Fruit fly (Drosophila melanogaster): ENCODE data around the gene CG31286.

CG31286 gene

dm6 chr3R:6640932-6641331 lies at the start of gene CG31286:
TSS of gene CG31286 (plus strand) at chr3R:6641232.
- TF ChIP-seq Hr78 (GFP tag; optimal IDR thresholded peaks at IDR 0.05) (no peak), Rel (GFP tag; optimal IDR thresholded peaks at IDR 0.05) (no peak), Rel (tag; optimal IDR thresholded peaks at IDR 0.05) (no peak), ey (GFP tag; optimal IDR thresholded peaks at IDR 0.05) (no peak), h (GFP tag; optimal IDR thresholded peaks at IDR 0.05) (no peak), CG9705 (GFP tag; optimal IDR thresholded peaks at IDR 0.05) (no peak), Myc (optimal IDR thresholded peaks at IDR 0.05) (no peak), Dfd (GFP tag; optimal IDR thresholded peaks at IDR 0.05) (no peak), Hnf4 (GFP tag; optimal IDR thresholded peaks at IDR 0.05) (no peak)

dm6 chr3R:6593068-6593567 lies 47.9 kb upstream of the CG31286 start, which contains the start of gene dpr11:
TSS of gene dpr11 (minus strand) at chr3R:6593330.
- TF ChIP-seq rgr (GFP tag; optimal IDR thresholded peaks at IDR 0.05) (no peak), lola (GFP tag; optimal IDR thresholded peaks at IDR 0.05) (no peak), CG32264 (GFP tag; optimal IDR thresholded peaks at IDR 0.05) (no peak), tai (GFP tag; optimal IDR thresholded peaks at IDR 0.05) (no peak), jim (GFP tag; optimal IDR thresholded peaks at IDR 0.05) (no peak), N (GFP tag; optimal IDR thresholded peaks at IDR 0.05) (no peak), CG9705 (GFP tag; optimal IDR thresholded peaks at IDR 0.05) (no peak), HLH106 (tag; optimal IDR thresholded peaks at IDR 0.05) (no peak), Abd-B (GFP tag; optimal IDR thresholded peaks at IDR 0.05) (no peak), Dfd (GFP tag; optimal IDR thresholded peaks at IDR 0.05) (no peak), OdsH (GFP tag; optimal IDR thresholded peaks at IDR 0.05) (no peak), h (GFP tag; optimal IDR thresholded peaks at IDR 0.05) (no peak), Myc (optimal IDR thresholded peaks at IDR 0.05) (no peak), Vsx2 (GFP tag; optimal IDR thresholded peaks at IDR 0.05; ENCODE audit: partially characterized antibody) (no peak), GATAd (GFP tag; optimal IDR thresholded peaks at IDR 0.05) (no peak), brk (GFP tag; optimal IDR thresholded peaks at IDR 0.05) (no peak), Hnf4 (GFP tag; optimal IDR thresholded peaks at IDR 0.05) (no peak), Rel (GFP tag; optimal IDR thresholded peaks at IDR 0.05) (no peak), Rel (tag; optimal IDR thresholded peaks at IDR 0.05) (no peak), foxo (GFP tag; optimal IDR thresholded peaks at IDR 0.05) (no peak), sage (GFP tag; optimal IDR thresholded peaks at IDR 0.05) (no peak)

dm6 chr3R:6597922-6598321 lies 43.1 kb upstream of the CG31286 start, which contains the start of gene CG1138:
TSS of gene CG1138 (minus strand) at chr3R:6598022.
- no peak for TF ChIP-seq foxo (GFP tag; optimal IDR thresholded peaks at IDR 0.05)
- no peak for TF ChIP-seq jim (GFP tag; optimal IDR thresholded peaks at IDR 0.05)
- TF ChIP-seq h (GFP tag; optimal IDR thresholded peaks at IDR 0.05), result no peak

- TF ChIP-seq foxo (GFP tag; optimal IDR thresholded peaks at IDR 0.05) (no peak), sv (GFP tag; optimal IDR thresholded peaks at IDR 0.05) (no peak), HLH106 (tag; optimal IDR thresholded peaks at IDR 0.05) (no peak), fru (GFP tag; optimal IDR thresholded peaks at IDR 0.05) (no peak), Hr83 (GFP tag; optimal IDR thresholded peaks at IDR 0.05; ENCODE audit: poor library complexity, severe bottlenecking) (no peak), ey (GFP tag; optimal IDR thresholded peaks at IDR 0.05) (no peak), dmrt93B (GFP tag; optimal IDR thresholded peaks at IDR 0.05) (no peak), usp (GFP tag; optimal IDR thresholded peaks at IDR 0.05) (no peak), dl (GFP tag; optimal IDR thresholded peaks at IDR 0.05; ENCODE audit: insufficient read depth in 1 of 2, partially characterized antibody in 2 of 2) (no peak), Hnf4 (GFP tag; optimal IDR thresholded peaks at IDR 0.05) (no peak), woc (GFP tag; optimal IDR thresholded peaks at IDR 0.05) (no peak), Myc (optimal IDR thresholded peaks at IDR 0.05) (no peak), CG9705 (GFP tag; optimal IDR thresholded peaks at IDR 0.05) (no peak), h (GFP tag; optimal IDR thresholded peaks at IDR 0.05) (no peak), Abd-B (GFP tag; optimal IDR thresholded peaks at IDR 0.05) (no peak), OdsH (GFP tag; optimal IDR thresholded peaks at IDR 0.05) (no peak)
Measured at dm6 chr3R:6600942-6601341, 40.1 kb upstream of the CG31286 start, which contains the start of gene CG31482. TSS of gene CG31482 (plus strand) at chr3R:6601242.

- no peak for TF ChIP-seq Hr78 (GFP tag; optimal IDR thresholded peaks at IDR 0.05)
Measured at dm6 chr3R:6605142-6605541, 35.9 kb upstream of the CG31286 start.

dm6 chr3R:6608814-6609213 lies 32.2 kb upstream of the CG31286 start, which contains the start of gene glob2:
TSS of gene glob2 (minus strand) at chr3R:6608914.
- TF ChIP-seq OdsH (GFP tag; optimal IDR thresholded peaks at IDR 0.05) (no peak), Hnf4 (GFP tag; optimal IDR thresholded peaks at IDR 0.05) (no peak), dsf (GFP tag; optimal IDR thresholded peaks at IDR 0.05; ENCODE audit: borderline replicate concordance) (no peak), usp (GFP tag; optimal IDR thresholded peaks at IDR 0.05) (no peak), fru (GFP tag; optimal IDR thresholded peaks at IDR 0.05) (no peak), Jra (GFP tag; optimal IDR thresholded peaks at IDR 0.05) (no peak), dl (GFP tag; optimal IDR thresholded peaks at IDR 0.05; ENCODE audit: insufficient read depth in 1 of 2, partially characterized antibody in 2 of 2) (no peak), br (GFP tag; optimal IDR thresholded peaks at IDR 0.05) (no peak), woc (GFP tag; optimal IDR thresholded peaks at IDR 0.05) (no peak), rgr (GFP tag; optimal IDR thresholded peaks at IDR 0.05) (no peak), HLH106 (tag; optimal IDR thresholded peaks at IDR 0.05) (no peak), h (GFP tag; optimal IDR thresholded peaks at IDR 0.05) (no peak), psq (GFP tag; optimal IDR thresholded peaks at IDR 0.05) (no peak), Hr78 (GFP tag; optimal IDR thresholded peaks at IDR 0.05) (no peak), N (GFP tag; optimal IDR thresholded peaks at IDR 0.05) (no peak), ey (GFP tag; optimal IDR thresholded peaks at IDR 0.05) (no peak), CG9705 (GFP tag; optimal IDR thresholded peaks at IDR 0.05) (no peak), Myc (optimal IDR thresholded peaks at IDR 0.05) (no peak), jim (GFP tag; optimal IDR thresholded peaks at IDR 0.05) (no peak), sv (GFP tag; optimal IDR thresholded peaks at IDR 0.05) (no peak)

Data from whole organism, wandering third instar larva.